Fruit fly (Drosophila melanogaster) whole organism, prepupa: ENCODE measurements around the gene Hel25E.

ENCODE experiments used
- CG10669 ChIP-seq: fragments of 200-800 bp; sonication (Bioruptor generic); optimal IDR thresholded peaks from 3 replicates; lab custom pipeline; 2018; ENCODE audit warnings: missing biosample characterization, mild to moderate bottlenecking, missing genetic modification characterization, moderate library complexity
- CG31627 ChIP-seq: fragments of 200-800 bp; sonication (Bioruptor generic); optimal IDR thresholded peaks from 3 replicates; lab custom pipeline; 2016; ENCODE audit warnings: missing biosample characterization, missing genetic modification characterization
- CG6792 ChIP-seq: fragments of 200-800 bp; sonication (Bioruptor generic); optimal IDR thresholded peaks from 3 replicates; lab custom pipeline; 2016; ENCODE audit warnings: missing biosample characterization, missing genetic modification characterization
- Eip75B ChIP-seq: fragments of 200-800 bp; sonication (Bioruptor generic); optimal IDR thresholded peaks from 3 replicates; lab custom pipeline; 2016; ENCODE audit warnings: missing biosample characterization, missing genetic modification characterization
- Eip78C ChIP-seq: fragments of 200-800 bp; sonication (Bioruptor generic); peaks from one replicate; lab custom pipeline; 2016; ENCODE audit warnings: missing biosample characterization, missing genetic modification characterization
- Ets96B ChIP-seq: fragments of 200-800 bp; optimal IDR thresholded peaks from 2 replicates; lab custom pipeline; 2019; ENCODE audit warnings: missing biosample characterization, mild to moderate bottlenecking, missing genetic modification characterization, moderate library complexity
- Hr39 ChIP-seq: fragments of 200-800 bp; sonication (Bioruptor generic); optimal IDR thresholded peaks from 2 replicates; lab custom pipeline; 2016; ENCODE audit warnings: missing biosample characterization, missing genetic modification characterization
- OdsH ChIP-seq: fragments of 200-800 bp; sonication (Bioruptor generic); optimal IDR thresholded peaks from 3 replicates; lab custom pipeline; 2016; ENCODE audit warnings: missing biosample characterization, missing genetic modification characterization
- fkh ChIP-seq: fragments of 200-800 bp; sonication (Bioruptor generic); optimal IDR thresholded peaks from 3 replicates; lab custom pipeline; 2017; ENCODE audit warnings: missing biosample characterization, mild to moderate bottlenecking, missing genetic modification characterization, moderate library complexity

dm6 chr2L:5532061-5532460 lies 10.1 kb downstream of the Hel25E start, which contains the start of gene Coq6:
- no peak for TF ChIP-seq Ets96B (tag; lab: Kevin White, UChicago)
- TF ChIP-seq CG10669 (GFP tag; lab: Kevin White, UChicago) = no peak
- no peak for TF ChIP-seq Hr39 (GFP tag; lab: Kevin White, UChicago)
- no peak for TF ChIP-seq OdsH (GFP tag; lab: Kevin White, UChicago)
- TF ChIP-seq Eip75B = no peak
- no peak for TF ChIP-seq Eip78C (GFP tag; lab: Kevin White, UChicago)
- TF ChIP-seq CG31627 (GFP tag; lab: Kevin White, UChicago) = no peak
- no peak for TF ChIP-seq fkh
- TF ChIP-seq CG6792 (GFP tag; lab: Kevin White, UChicago) = no peak
